Fruit fly (Drosophila melanogaster): ENCODE results near the gene CG33722.

CG33722 gene

dm6 chr3R:8233370-8233773, 10.5 kb upstream of the CG33722 start, which contains the start of gene PolI (continued):
- TF ChIP-seq Dek (tag; optimal IDR thresholded peaks at IDR 0.05) = peak; percentile 60
- no peak for TF ChIP-seq Six4 (GFP tag; optimal IDR thresholded peaks at IDR 0.05)
- TF ChIP-seq NfI (GFP tag; optimal IDR thresholded peaks at IDR 0.05) = peak; percentile 26
- no peak for TF ChIP-seq disco-r (GFP tag; optimal IDR thresholded peaks at IDR 0.05)
- peak; percentile 28 for TF ChIP-seq CG2712 (tag; optimal IDR thresholded peaks at IDR 0.05)
- peak; percentile 2 for TF ChIP-seq twi (tag; optimal IDR thresholded peaks at IDR 0.05)
- no peak for TF ChIP-seq zfh1 (GFP tag; IDR thresholded peaks at IDR 0.05)
- TF ChIP-seq CG8281 (tag; optimal IDR thresholded peaks at IDR 0.05) = no peak
- peak; percentile 39; the same call in 1 of the 3 replicates for TF ChIP-seq Dbx (GFP tag; IDR thresholded peaks at IDR 0.05)
- TF ChIP-seq CG18599 (GFP tag; optimal IDR thresholded peaks at IDR 0.05) = no peak
- no peak for TF ChIP-seq Abd-B (GFP tag; optimal IDR thresholded peaks at IDR 0.05)
- TF ChIP-seq Ssrp (tag; optimal IDR thresholded peaks at IDR 0.05) = no peak
- peak; percentile 37 for TF ChIP-seq Nf-YC (tag; optimal IDR thresholded peaks at IDR 0.05)
- peak; percentile 81 for TF ChIP-seq gro (GFP tag; optimal IDR thresholded peaks at IDR 0.05)
- TF ChIP-seq CG4424 (GFP tag; optimal IDR thresholded peaks at IDR 0.05) = peak; percentile 32
- no peak for TF ChIP-seq CG16779 (GFP tag; IDR thresholded peaks at IDR 0.05)
- TF ChIP-seq row (GFP tag; IDR thresholded peaks at IDR 0.05) = no peak; the same call in 2 of the 3 replicates
- TF ChIP-seq CG7745 (tag; optimal IDR thresholded peaks at IDR 0.05) = no peak
- peak; percentile 87 for TF ChIP-seq Dref (GFP tag; IDR thresholded peaks at IDR 0.05)
- no peak for TF ChIP-seq klu (GFP tag; IDR thresholded peaks at IDR 0.05)
- peak; percentile 63 for TF ChIP-seq Rfx (GFP tag; IDR thresholded peaks at IDR 0.05)
- peak; percentile 49 for TF ChIP-seq Scr (GFP tag; IDR thresholded peaks at IDR 0.05; ENCODE audit: partially characterized antibody)
- no peak for TF ChIP-seq TFAM (GFP tag; optimal IDR thresholded peaks at IDR 0.05)
- TF ChIP-seq Taf1 (GFP tag; IDR thresholded peaks at IDR 0.05) = no peak
- TF ChIP-seq CG10654 (GFP tag; optimal IDR thresholded peaks at IDR 0.05) = peak; percentile 27
- TF ChIP-seq ems (GFP tag; optimal IDR thresholded peaks at IDR 0.05) = peak; percentile 2
- TF ChIP-seq sim (GFP tag; IDR thresholded peaks at IDR 0.05) = no peak
- TF ChIP-seq Sin3A (optimal IDR thresholded peaks at IDR 0.05) = peak; percentile 13
- TF ChIP-seq Myb (GFP tag; optimal IDR thresholded peaks at IDR 0.05) = peak; percentile 99
- TF ChIP-seq CG1603 (tag; optimal IDR thresholded peaks at IDR 0.05) = peak; percentile 74
- no peak for TF ChIP-seq zf30C (GFP tag; optimal IDR thresholded peaks at IDR 0.05)
- peak; percentile 25 for TF ChIP-seq p53 (GFP tag; optimal IDR thresholded peaks at IDR 0.05)
- no peak for TF ChIP-seq crp (GFP tag; optimal IDR thresholded peaks at IDR 0.05)
- no peak for TF ChIP-seq CG6813 (GFP tag; optimal IDR thresholded peaks at IDR 0.05)
- TF ChIP-seq Xbp1 (GFP tag; optimal IDR thresholded peaks at IDR 0.05) = peak; percentile 11
- TF ChIP-seq mam (GFP tag; optimal IDR thresholded peaks at IDR 0.05) = peak; percentile 26
- TF ChIP-seq CG12769 (tag; optimal IDR thresholded peaks at IDR 0.05) = peak; percentile 59
- TF ChIP-seq eyg (GFP tag; optimal IDR thresholded peaks at IDR 0.05) = no peak
- peak; percentile 66 for TF ChIP-seq Dp (GFP tag; optimal IDR thresholded peaks at IDR 0.05)
- TF ChIP-seq NC2α (GFP tag; optimal IDR thresholded peaks at IDR 0.05) = peak; percentile 20
- no peak for TF ChIP-seq HLHmδ (GFP tag; optimal IDR thresholded peaks at IDR 0.05)
- no peak for TF ChIP-seq tio (GFP tag; optimal IDR thresholded peaks at IDR 0.05)
- TF ChIP-seq CG11398 (GFP tag; optimal IDR thresholded peaks at IDR 0.05) = no peak
- no peak for TF ChIP-seq CG30431 (GFP tag; optimal IDR thresholded peaks at IDR 0.05)
- TF ChIP-seq CG6765 (GFP tag; optimal IDR thresholded peaks at IDR 0.05) = no peak
- TF ChIP-seq hth (optimal IDR thresholded peaks at IDR 0.05) = no peak
- TF ChIP-seq zen (tag; optimal IDR thresholded peaks at IDR 0.05) = peak; percentile 36
- TF ChIP-seq gsb-n (tag; optimal IDR thresholded peaks at IDR 0.05) = no peak
- TF ChIP-seq CG1024 (GFP tag; IDR thresholded peaks at IDR 0.05) = no peak
- peak; percentile 59; the same call in 2 of the 3 replicates for TF ChIP-seq Opbp (GFP tag; IDR thresholded peaks at IDR 0.05; ENCODE audit: partially characterized antibody)
- peak; percentile 34; the same call in 1 of the 2 replicates for TF ChIP-seq sob (GFP tag; IDR thresholded peaks at IDR 0.05)
- TF ChIP-seq Dll (GFP tag; IDR thresholded peaks at IDR 0.05; ENCODE audit: partially characterized antibody) = peak; percentile 58; the same call in 2 of the 4 replicates
